Worm (Caenorhabditis elegans): ENCODE measurements around the gene ecps-2.
"Not testable (repeated sequence)": the region's sequence is repeated elsewhere in the genome, so short reads cannot be mapped to it uniquely, and the experiment has no call there.

The ecps-2 gene

ce11 chrIII:10442355-10443140 lies at the start of gene ecps-2, which contains the start of gene H04D03.2:
Gene ecps-2, plus strand, starts transcription at chrIII:10443090.
Gene H04D03.2, minus strand, starts transcription at chrIII:10442405.
- no peak for TF ChIP-seq unc-62 (GFP tag; optimal IDR thresholded peaks at IDR 0.05)

ce11 chrIII:10395990-10396389 lies 46.9 kb upstream of the ecps-2 start, which contains the start of gene M03C11.1:
Gene M03C11.1, minus strand, starts transcription at chrIII:10396090.
- TF ChIP-seq unc-62 (GFP tag; optimal IDR thresholded peaks at IDR 0.05) = no peak

DNA sequence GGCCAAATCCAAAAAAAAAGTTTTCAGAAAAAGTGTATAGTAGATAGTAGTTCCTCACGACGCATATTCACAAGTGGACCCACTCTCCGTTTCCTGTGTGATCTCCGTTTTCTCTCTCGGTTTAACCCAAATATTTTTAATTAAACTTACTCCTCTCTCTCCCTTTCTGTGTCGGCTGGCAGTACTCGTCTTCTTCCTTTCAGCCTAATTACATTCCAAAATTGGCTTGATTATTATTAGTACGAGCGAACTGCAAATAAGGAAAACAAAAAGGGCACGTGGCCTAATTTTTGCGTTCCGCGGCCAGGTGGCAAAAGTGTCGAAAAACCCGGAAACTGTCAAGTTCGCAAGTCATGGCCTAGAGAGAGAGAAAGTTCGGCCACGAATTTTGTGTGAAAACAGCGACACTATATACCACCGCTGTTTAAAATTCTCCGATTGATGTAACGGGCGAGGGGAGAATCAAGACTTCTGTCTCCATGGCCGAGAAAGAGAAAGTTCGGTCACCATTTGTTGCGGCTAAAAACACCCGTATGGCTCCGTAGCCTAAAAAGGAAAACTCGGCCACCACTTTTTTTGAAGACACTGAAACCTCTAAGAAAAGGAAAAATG lies 45.9 kb upstream of the ecps-2 start:
- no peak for TF ChIP-seq unc-62 (GFP tag; optimal IDR thresholded peaks at IDR 0.05)

- TF ChIP-seq unc-62 (GFP tag; optimal IDR thresholded peaks at IDR 0.05) = no peak
Measured at ce11 chrIII:10398919-10399318, 44.0 kb upstream of the ecps-2 start.

- no peak for TF ChIP-seq unc-62 (GFP tag; optimal IDR thresholded peaks at IDR 0.05)
Measured at ce11 chrIII:10404918-10405317, 38.0 kb upstream of the ecps-2 start, which contains the start of the genes M03C11.3 and chl-1. Gene M03C11.3, plus strand, starts transcription at chrIII:10405070. Gene chl-1, minus strand, starts transcription at chrIII:10405240.

ce11 chrIII:10407198-10407663 lies 35.7 kb upstream of the ecps-2 start, which contains the start of gene hat-1:
Gene hat-1, minus strand, starts transcription at chrIII:10407248.
- no peak for TF ChIP-seq unc-62 (GFP tag; optimal IDR thresholded peaks at IDR 0.05)

DNA sequence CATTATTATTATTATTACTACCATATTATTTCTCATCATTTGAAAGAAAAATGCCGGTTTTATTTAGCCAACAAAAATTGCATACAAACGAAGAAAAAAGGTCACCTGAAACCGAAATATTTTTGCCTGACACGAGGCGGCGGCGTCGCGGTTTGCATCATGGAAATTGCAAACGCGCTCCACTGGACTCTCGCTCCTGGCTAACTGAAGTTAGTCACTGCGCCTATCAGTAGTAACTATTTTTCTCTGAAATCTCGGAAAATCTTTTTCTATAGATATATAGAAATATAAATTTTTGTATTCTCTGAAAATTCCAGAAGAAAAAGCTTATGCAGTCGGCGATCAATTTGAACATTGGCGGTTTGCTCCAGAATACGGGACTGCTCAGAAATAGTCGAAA lies 27.1 kb upstream of the ecps-2 start, which contains the start of gene ymel-1:
Gene ymel-1 (plus strand): TSS at position 318 of the 400 bp plus-strand sequence.
- no peak for TF ChIP-seq unc-62 (GFP tag; optimal IDR thresholded peaks at IDR 0.05)

ce11 chrIII:10421680-10422079 lies 21.2 kb upstream of the ecps-2 start:
- TF ChIP-seq unc-62 (GFP tag; optimal IDR thresholded peaks at IDR 0.05) = no peak

ce11 chrIII:10423906-10424305 lies 19.0 kb upstream of the ecps-2 start, which contains the start of gene M03C11.6:
Gene M03C11.6, minus strand, starts transcription at chrIII:10424006.
- no peak for TF ChIP-seq unc-62 (GFP tag; optimal IDR thresholded peaks at IDR 0.05)

DNA sequence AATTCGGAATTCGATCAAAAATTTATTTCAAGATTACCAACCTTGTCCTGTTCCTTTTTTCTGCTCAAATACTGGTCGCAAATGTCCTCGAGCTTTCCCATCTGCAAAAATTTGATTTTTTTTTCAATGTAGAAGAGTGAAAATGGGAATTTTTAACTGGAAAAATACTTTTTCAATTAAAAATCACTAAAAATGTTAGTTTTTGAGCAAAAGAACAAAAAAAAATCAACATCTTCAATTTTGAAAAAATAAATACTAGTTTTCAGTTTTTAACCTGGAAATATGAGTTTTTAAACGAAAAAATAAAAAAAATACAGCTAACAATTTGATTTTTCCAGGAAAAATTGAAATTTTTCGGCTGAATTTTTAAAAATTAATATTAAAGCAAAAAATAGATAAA lies 15.0 kb upstream of the ecps-2 start, which contains the start of gene prp-3:
Gene prp-3 (minus strand): TSS at position 101 of the 400 bp plus-strand sequence.
- no peak for TF ChIP-seq unc-62 (GFP tag; optimal IDR thresholded peaks at IDR 0.05)

ce11 chrIII:10432104-10432503 lies 10.8 kb upstream of the ecps-2 start:
- TF ChIP-seq unc-62 (GFP tag; optimal IDR thresholded peaks at IDR 0.05) = no peak

DNA sequence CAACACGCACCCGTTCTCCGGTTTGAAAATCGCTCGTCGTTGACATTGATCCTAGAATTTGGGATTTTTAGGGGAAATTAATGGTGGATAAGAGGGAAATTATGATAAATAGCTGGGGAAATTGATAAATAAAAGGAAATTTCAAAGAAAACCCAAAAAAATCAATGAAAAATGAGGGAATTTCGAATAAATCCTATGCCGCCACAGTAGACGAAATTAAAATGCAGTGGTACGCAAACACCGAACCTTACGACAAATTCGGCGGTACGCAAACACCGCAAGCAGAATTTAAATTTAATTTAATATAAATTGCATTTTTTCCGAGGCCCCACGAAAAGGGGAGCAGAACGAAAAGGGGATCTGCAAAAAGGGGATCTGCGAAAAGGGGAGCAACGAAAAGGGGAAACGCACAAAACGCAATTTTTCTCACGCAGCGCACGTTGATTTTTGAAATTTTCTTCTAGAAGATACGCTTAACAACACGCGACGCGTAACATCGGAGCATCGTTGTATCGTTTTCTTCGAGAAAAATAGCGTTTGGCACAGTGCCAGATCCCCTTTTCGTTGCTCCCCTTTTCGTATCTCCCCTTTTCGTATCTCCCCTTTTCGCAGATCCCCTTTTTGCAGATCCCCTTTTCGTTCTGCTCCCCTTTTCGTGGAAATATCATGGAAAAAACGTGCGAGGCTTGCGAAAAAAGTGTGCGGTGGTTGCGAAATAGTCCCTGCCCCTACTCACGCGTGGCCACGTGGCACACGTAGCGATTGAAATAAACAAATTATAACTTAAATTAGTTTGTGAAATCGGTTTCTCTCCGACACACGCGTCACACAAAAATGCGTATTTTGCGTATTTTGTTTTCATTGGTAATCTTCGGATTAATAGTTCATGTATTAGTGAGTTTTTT lies 6.7 kb upstream of the ecps-2 start, which contains the start of the genes smrd-1 and enu-3.1:
Gene smrd-1 (minus strand): TSS at position 51 of the 905 bp plus-strand sequence.
Gene enu-3.1 (plus strand): TSS at position 339 of the 905 bp plus-strand sequence.
- not testable (repeated sequence) for TF ChIP-seq unc-62 (GFP tag; optimal IDR thresholded peaks at IDR 0.05)

DNA sequence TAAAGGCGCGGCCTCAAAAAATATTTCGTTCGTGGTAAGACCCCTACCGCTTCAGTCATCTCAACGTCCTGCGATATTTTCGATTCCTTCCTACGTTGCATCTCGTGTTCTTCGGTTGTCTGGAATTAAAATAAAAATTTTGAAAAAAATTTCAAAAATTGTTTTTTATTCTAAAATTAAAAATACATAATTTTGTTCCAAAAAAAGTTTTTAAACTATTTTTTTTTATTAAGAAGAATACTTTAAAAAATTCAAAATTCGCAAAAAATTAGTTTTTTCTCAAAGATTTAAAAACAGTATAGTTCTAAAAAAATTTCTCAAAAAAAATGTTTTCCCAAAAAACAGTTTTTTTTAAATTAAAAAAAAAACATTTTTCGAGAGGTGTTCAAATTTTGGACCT lies 4.1 kb upstream of the ecps-2 start, which contains the start of gene H04D03.6:
Gene H04D03.6 (minus strand): TSS at position 101 of the 400 bp plus-strand sequence.
- TF ChIP-seq unc-62 (GFP tag; optimal IDR thresholded peaks at IDR 0.05) = not testable (repeated sequence)

ce11 chrIII:10446730-10447129 lies 3.8 kb downstream of the ecps-2 start, which contains the start of gene H04D03.7:
Gene H04D03.7, minus strand, starts transcription at chrIII:10446830.
- TF ChIP-seq unc-62 (GFP tag; optimal IDR thresholded peaks at IDR 0.05) = no peak

DNA sequence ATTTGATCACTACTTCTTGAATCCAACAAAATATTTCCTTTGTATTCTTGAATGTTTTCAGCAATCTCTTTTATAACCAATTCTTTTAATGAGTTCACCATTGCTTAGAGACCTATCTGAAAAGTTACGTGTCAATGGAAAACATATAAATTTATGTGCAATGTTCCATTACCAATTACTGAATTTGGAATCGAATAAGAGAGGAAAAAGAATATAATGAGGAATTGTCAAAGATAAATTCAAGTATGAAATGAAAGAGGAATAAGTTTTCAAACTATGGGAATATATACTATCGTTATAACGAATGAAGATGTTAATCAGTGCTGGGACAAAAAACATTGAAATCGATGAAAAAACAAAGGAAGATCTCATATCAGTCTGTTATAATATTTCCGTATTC lies 8.1 kb downstream of the ecps-2 start, which contains the start of gene H04D03.4:
Gene H04D03.4 (minus strand): TSS at position 101 of the 400 bp plus-strand sequence.
- no peak for TF ChIP-seq unc-62 (GFP tag; optimal IDR thresholded peaks at IDR 0.05)

Data from whole organism, dauer.